Fruit fly (Drosophila melanogaster) whole organism, adult: ENCODE data around the gene CG10993.
A peak's percentile ranks its signal among the peaks of the same experiment; 100 is the strongest.

ENCODE experiments used
- CG11617 ChIP-seq: fragments of 200-800 bp; sonication (Bioruptor generic); optimal IDR thresholded peaks from 2 replicates; lab custom pipeline; 2017; ENCODE audit warnings: mild to moderate bottlenecking, missing biosample characterization, missing genetic modification reagents, missing genetic modification characterization
- CG14711 ChIP-seq: fragments of 200-800 bp; sonication (Bioruptor generic); optimal IDR thresholded peaks from 2 replicates; lab custom pipeline; 2018; ENCODE audit warnings: missing biosample characterization, mild to moderate bottlenecking, missing genetic modification characterization, moderate library complexity
- CG1620 ChIP-seq: fragments of 200-800 bp; sonication (Bioruptor generic); optimal IDR thresholded peaks from 2 replicates; lab custom pipeline; 2016; ENCODE audit warnings: missing biosample characterization, missing genetic modification characterization
- CG5204 ChIP-seq: fragments of 200-800 bp; sonication (Bioruptor generic); optimal IDR thresholded peaks from 2 replicates; lab custom pipeline; 2016; ENCODE audit warnings: missing biosample characterization, missing genetic modification characterization
- CG7045 ChIP-seq: fragments of 200-800 bp; sonication (Bioruptor generic); optimal IDR thresholded peaks from 2 replicates; lab custom pipeline; 2017; ENCODE audit warnings: missing biosample characterization, mild to moderate bottlenecking, missing genetic modification characterization
- CG7101 ChIP-seq: fragments of 200-800 bp; sonication (Bioruptor generic); optimal IDR thresholded peaks from 2 replicates; lab custom pipeline; 2018; ENCODE audit warnings: missing biosample characterization, mild to moderate bottlenecking, missing genetic modification characterization, moderate library complexity
- Hr96 ChIP-seq: fragments of 200-800 bp; sonication (Bioruptor generic); optimal IDR thresholded peaks from 2 replicates; lab custom pipeline; 2016; ENCODE audit warnings: missing biosample characterization, missing genetic modification characterization
- Mnt ChIP-seq: fragments of 200-800 bp; sonication (Bioruptor generic); optimal IDR thresholded peaks from 2 replicates; lab custom pipeline; 2016; ENCODE audit warnings: missing biosample characterization, mild to moderate bottlenecking, missing genetic modification characterization
- cic ChIP-seq: fragments of 200-800 bp; sonication (Bioruptor generic); optimal IDR thresholded peaks from 2 replicates; lab custom pipeline; 2017; ENCODE audit warnings: missing biosample characterization, mild to moderate bottlenecking, missing genetic modification characterization, moderate library complexity
- kay ChIP-seq: fragments of 200-800 bp; sonication (Bioruptor generic); peaks from one replicate; lab custom pipeline; 2016; ENCODE audit warnings: missing biosample characterization, missing genetic modification characterization, borderline replicate concordance
- toe ChIP-seq: fragments of 200-800 bp; sonication (Bioruptor generic); optimal IDR thresholded peaks from 2 replicates; lab custom pipeline; 2016; ENCODE audit warnings: missing biosample characterization, missing genetic modification characterization

dm6 chrX:13748906-13749872, 41.7 kb downstream of the CG10993 start:
- TF ChIP-seq CG7045 (GFP tag; lab: Kevin White, UChicago) (peak; percentile 50), CG11617 (GFP tag; lab: Kevin White, UChicago) (peak; percentile 76), kay (no peak), Hr96 (GFP tag; lab: Kevin White, UChicago) (no peak), Mnt (peak; percentile 70), cic (GFP tag; lab: Kevin White, UChicago) (peak; percentile 12), CG5204 (GFP tag; lab: Kevin White, UChicago) (peak; percentile 36), toe (GFP tag; lab: Kevin White, UChicago) (no peak), CG14711 (tag; lab: Kevin White, UChicago) (peak; percentile 75), CG1620 (no peak), CG7101 (peak; percentile 84)
